Worm (Caenorhabditis elegans): ENCODE measurements around the gene ZK697.1.

- TF ChIP-seq egl-27 (tag; optimal IDR thresholded peaks at IDR 0.05) (no peak), sptf-1 (tag; optimal IDR thresholded peaks at IDR 0.05) (no peak), dpl-1 (GFP tag; optimal IDR thresholded peaks at IDR 0.05) (no peak), unc-130 (tag; optimal IDR thresholded peaks at IDR 0.05) (no peak), mep-1 (tag; optimal IDR thresholded peaks at IDR 0.05) (no peak)
Measured at ce11 chrV:1774874-1775589, 22.4 kb downstream of the ZK697.1 start, which contains the start of gene F36H9.7.

Data from whole organism, L1 larva.